Fruit fly (Drosophila melanogaster) S2 (cell line): Measurements from ENCODE around the gene Rpn11.

Experiments used
- CG8478 ChIP-seq: fragments of >200 bp; optimal IDR thresholded peaks from 2 replicates; lab custom pipeline; 2018
- CTCF ChIP-seq, 2 experiments: fragments of >200 bp; optimal IDR thresholded peaks; 2 replicates each; lab custom pipeline; 2018

DNA sequence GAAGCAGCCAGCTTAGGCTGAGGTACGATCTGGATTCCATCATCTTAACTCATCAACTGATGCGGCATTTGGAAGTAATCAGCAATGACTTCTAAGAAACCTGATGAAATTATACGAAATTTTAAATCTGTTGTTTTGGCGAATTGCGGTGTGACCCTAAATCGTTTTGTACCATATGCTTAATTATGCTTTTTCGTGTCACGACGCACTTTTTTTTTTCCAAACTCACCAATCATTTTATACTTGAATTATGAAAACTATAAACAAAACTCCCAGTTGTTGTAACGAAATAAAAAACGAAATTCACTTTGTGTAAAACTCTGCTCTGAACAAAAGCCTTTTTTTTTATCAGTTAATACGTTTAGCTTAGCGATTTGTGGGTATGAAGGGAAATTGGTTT is 1.5 kb downstream of the Rpn11 start, which contains the start of gene Nepl3:
- TF ChIP-seq CTCF (optimal IDR thresholded peaks at IDR 0.05; lab: Kevin White, UChicago) (no peak), CG8478 (no peak)
